Worm (Caenorhabditis elegans): ENCODE measurements around the gene twk-23.

Gene twk-23

DNA sequence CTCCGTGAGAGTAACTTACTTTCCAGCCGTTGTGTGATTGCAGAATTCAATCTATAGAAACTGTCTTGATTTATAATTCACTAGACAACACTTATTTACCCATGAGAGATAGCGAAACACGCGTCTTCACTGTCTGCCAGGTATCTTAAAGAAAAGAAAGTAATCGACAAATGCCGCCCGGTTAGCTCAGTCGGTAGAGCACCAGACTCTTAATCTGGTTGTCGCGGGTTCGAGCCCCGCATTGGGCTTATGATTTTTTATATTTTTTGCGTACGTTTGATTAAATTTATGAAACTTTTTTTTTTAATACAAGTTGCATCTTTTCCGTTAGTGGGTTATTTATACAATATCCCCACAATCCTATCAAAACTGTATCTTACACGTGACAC lies 41.3 kb downstream of the twk-23 start (continued):
- TF ChIP-seq C16A3.4 (tag; optimal IDR thresholded peaks at IDR 0.05) (no peak), swsn-7 (tag; optimal IDR thresholded peaks at IDR 0.05) (no peak), ces-1 (GFP tag; optimal IDR thresholded peaks at IDR 0.05) (no peak), elt-2 (tag; optimal IDR thresholded peaks at IDR 0.05) (peak; percentile 38), nhr-90 (tag; optimal IDR thresholded peaks at IDR 0.05; ENCODE audit: poor library complexity) (peak; percentile 50), dsc-1 (tag; optimal IDR thresholded peaks at IDR 0.05) (no peak), nhr-20 (tag; optimal IDR thresholded peaks at IDR 0.05) (peak; percentile 43), fkh-10 (GFP tag; optimal IDR thresholded peaks at IDR 0.05) (no peak), lir-3 (tag; optimal IDR thresholded peaks at IDR 0.05; ENCODE audit: poor library complexity) (no peak), dpl-1 (GFP tag; optimal IDR thresholded peaks at IDR 0.05) (no peak), mdl-1 (tag; optimal IDR thresholded peaks at IDR 0.05) (no peak), efl-1 (optimal IDR thresholded peaks at IDR 0.05) (no peak), efl-1 (GFP tag; optimal IDR thresholded peaks at IDR 0.05 in 1 of 2) (peak in 1 of 2 experiments; percentile 89), hlh-4 (tag; optimal IDR thresholded peaks at IDR 0.05) (no peak), nhr-85 (tag) (no peak), fos-1 (tag; optimal IDR thresholded peaks at IDR 0.05) (no peak), ceh-82 (tag; optimal IDR thresholded peaks at IDR 0.05) (no peak), unc-62 (GFP tag; optimal IDR thresholded peaks at IDR 0.05) (no peak), lin-13 (GFP tag; optimal IDR thresholded peaks at IDR 0.05) (no peak), unc-130 (tag; optimal IDR thresholded peaks at IDR 0.05) (no peak)

DNA sequence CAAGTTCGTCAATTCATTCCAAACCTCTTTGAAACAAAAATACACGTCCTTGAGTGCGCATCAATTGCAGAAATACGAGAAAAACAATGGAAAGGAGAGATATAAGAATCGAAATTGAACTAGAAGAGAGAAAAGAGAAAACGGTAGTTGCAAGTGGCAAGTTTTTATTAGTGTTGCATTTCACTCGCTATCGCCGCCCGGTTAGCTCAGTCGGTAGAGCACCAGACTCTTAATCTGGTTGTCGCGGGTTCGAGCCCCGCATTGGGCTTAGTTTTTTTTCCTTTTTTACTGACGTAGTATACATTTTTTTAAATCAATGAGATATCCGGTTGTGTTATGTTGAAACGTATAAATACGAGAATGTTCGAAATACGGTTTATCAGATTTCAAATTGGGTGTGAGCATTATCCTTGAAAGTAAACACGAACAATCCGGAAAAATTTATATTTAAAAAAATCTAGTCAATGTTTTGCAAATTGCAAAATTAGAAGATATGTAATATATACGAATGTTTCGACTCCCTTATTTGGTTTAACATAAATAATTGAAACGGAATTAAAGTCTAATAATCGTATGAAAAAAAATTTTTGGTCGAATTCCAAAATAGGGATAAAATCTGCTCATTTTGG lies 41.8 kb downstream of the twk-23 start:
- TF ChIP-seq nhr-71 (tag; optimal IDR thresholded peaks at IDR 0.05) (peak; percentile 64), dsc-1 (tag; optimal IDR thresholded peaks at IDR 0.05) (peak; percentile 58), irx-1 (tag; optimal IDR thresholded peaks at IDR 0.05) (peak; percentile 30), lir-3 (tag; optimal IDR thresholded peaks at IDR 0.05; ENCODE audit: poor library complexity) (peak; percentile 34), elt-3 (tag; optimal IDR thresholded peaks at IDR 0.05) (peak in 2 of 6 experiments; percentile 21 to 46), ama-1 (optimal IDR thresholded peaks at IDR 0.05) (no peak), lin-14 (GFP tag; optimal IDR thresholded peaks at IDR 0.05) (peak; percentile 32), ztf-4 (tag; optimal IDR thresholded peaks at IDR 0.05) (no peak), blmp-1 (tag; optimal IDR thresholded peaks at IDR 0.05) (peak; percentile 13), efl-3 (GFP tag; optimal IDR thresholded peaks at IDR 0.05) (no peak), unc-62 (GFP tag; optimal IDR thresholded peaks at IDR 0.05) (no peak), xbp-1 (tag; optimal IDR thresholded peaks at IDR 0.05) (peak; percentile 39), snu-23 (GFP tag; optimal IDR thresholded peaks at IDR 0.05) (peak; percentile 76), lin-35 (GFP tag; optimal IDR thresholded peaks at IDR 0.05) (peak in 1 of 2 experiments; percentile 13), nhr-90 (tag; optimal IDR thresholded peaks at IDR 0.05; ENCODE audit: poor library complexity) (peak; percentile 59), nhr-85 (tag) (peak; percentile 84), zip-4 (GFP tag; optimal IDR thresholded peaks at IDR 0.05) (no peak), nhr-19 (GFP tag; conservative IDR thresholded peaks at IDR 0.05) (peak; percentile 68), rnt-1 (tag; optimal IDR thresholded peaks at IDR 0.05) (peak; percentile 58), nhr-47 (tag; optimal IDR thresholded peaks at IDR 0.05) (peak; percentile 52), fkh-10 (GFP tag; optimal IDR thresholded peaks at IDR 0.05) (no peak), nhr-20 (tag; optimal IDR thresholded peaks at IDR 0.05) (peak; percentile 69), swsn-7 (tag; optimal IDR thresholded peaks at IDR 0.05) (peak; percentile 41), tbx-2 (tag; optimal IDR thresholded peaks at IDR 0.05) (peak; percentile 32), sup-37 (GFP tag; optimal IDR thresholded peaks at IDR 0.05) (peak; percentile 19), nhr-77 (tag; optimal IDR thresholded peaks at IDR 0.05) (no peak), pax-3 (tag; optimal IDR thresholded peaks at IDR 0.05) (no peak)

DNA sequence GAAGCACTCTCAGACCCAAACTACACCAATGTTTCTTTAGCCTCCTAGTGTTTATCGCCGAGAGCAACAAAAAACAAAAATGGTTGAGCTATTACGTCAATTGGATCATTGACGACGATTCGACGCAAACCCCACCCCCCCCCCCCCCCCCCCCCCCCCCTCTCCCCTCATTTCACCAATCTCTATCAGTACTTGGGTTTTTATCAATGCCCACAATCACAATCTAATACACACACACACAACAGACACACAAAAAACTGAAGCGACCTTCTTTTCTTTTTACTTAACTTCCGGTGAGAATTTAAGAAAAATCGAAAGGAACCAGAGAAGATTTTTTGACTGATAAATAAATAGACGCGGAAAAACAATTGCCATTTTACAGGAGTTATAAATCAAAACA lies 47.9 kb downstream of the twk-23 start:
- no peak for TF ChIP-seq efl-1 (optimal IDR thresholded peaks at IDR 0.05)
- no peak for TF ChIP-seq efl-1 (GFP tag; optimal IDR thresholded peaks at IDR 0.05 in 1 of 2)
- peak; percentile 73 for TF ChIP-seq ceh-8 (GFP tag; optimal IDR thresholded peaks at IDR 0.05)
- TF ChIP-seq nhr-84 (tag; optimal IDR thresholded peaks at IDR 0.05): no peak
- TF ChIP-seq blmp-1 (tag; optimal IDR thresholded peaks at IDR 0.05): peak; percentile 37
- peak; percentile 2 for TF ChIP-seq nhr-71 (tag; optimal IDR thresholded peaks at IDR 0.05)
- no peak for TF ChIP-seq unc-130 (tag; optimal IDR thresholded peaks at IDR 0.05)

Measured in whole organism, L1 larva.